Fruit fly (Drosophila melanogaster) whole organism, embryonic: ENCODE data around the gene CG6709.

Source experiments
- Ada2b ChIP-seq: fragments of 200-800 bp; sonication (Bioruptor generic); IDR thresholded peaks from 2 replicates; pipeline ENCODE4 v1.3.6; 2022; ENCODE audit warnings: missing biosample characterization, missing genetic modification characterization
- Aef1 ChIP-seq: fragments of 200-800 bp; sonication (Bioruptor generic); IDR thresholded peaks from 3 replicates; pipeline ENCODE4 v1.3.6; 2022; ENCODE audit warnings: missing biosample characterization, missing genetic modification characterization
- Antp ChIP-seq: fragments of 200-800 bp; sonication (Bioruptor generic); optimal IDR thresholded peaks from 3 replicates; lab custom pipeline; 2016; ENCODE audit warnings: missing biosample characterization, missing genetic modification characterization
- Atf-2 ChIP-seq: fragments of 200-800 bp; sonication (Bioruptor generic); optimal IDR thresholded peaks from 2 replicates; lab custom pipeline; 2016; ENCODE audit warnings: missing biosample characterization, missing genetic modification characterization
- B-H2 ChIP-seq: fragments of 200-800 bp; sonication (Bioruptor generic); optimal IDR thresholded peaks from 2 replicates; lab custom pipeline; 2018; ENCODE audit warnings: missing biosample characterization, mild to moderate bottlenecking, missing genetic modification characterization
- Bdp1 ChIP-seq: fragments of 200-800 bp; sonication (Bioruptor generic); optimal IDR thresholded peaks from 3 replicates; lab custom pipeline; 2016; ENCODE audit warnings: missing biosample characterization, missing genetic modification characterization
- CG10321 ChIP-seq: fragments of 200-800 bp; sonication (Bioruptor generic); IDR thresholded peaks from 2 replicates; pipeline ENCODE4 v1.3.6; 2022; ENCODE audit warnings: missing biosample characterization, missing genetic modification characterization
- CG10959 ChIP-seq: fragments of 200-800 bp; sonication (Bioruptor generic); IDR thresholded peaks from 2 replicates; pipeline ENCODE4 v1.3.6; 2022; ENCODE audit warnings: missing biosample characterization, missing genetic modification characterization
- CG14050 ChIP-seq: fragments of 200-800 bp; sonication (Bioruptor generic); IDR thresholded peaks from 3 replicates; pipeline ENCODE4 v1.3.6; 2022; ENCODE audit warnings: missing biosample characterization, missing genetic modification characterization
- CG17612 ChIP-seq: fragments of 200-800 bp; sonication (Bioruptor generic); IDR thresholded peaks from 2 replicates; pipeline ENCODE4 v1.3.6; 2022; ENCODE audit warnings: missing biosample characterization, missing genetic modification characterization
- CG32532 ChIP-seq: fragments of 200-800 bp; sonication (Bioruptor generic); IDR thresholded peaks from 2 replicates; pipeline ENCODE4 v1.3.6; 2022; ENCODE audit warnings: missing biosample characterization, missing genetic modification characterization
- CG3281 ChIP-seq: fragments of 200-800 bp; sonication (Bioruptor generic); optimal IDR thresholded peaks from 3 replicates; lab custom pipeline; 2017; ENCODE audit warnings: missing biosample characterization, mild to moderate bottlenecking, missing genetic modification characterization
- CG33213 ChIP-seq: fragments of 200-800 bp; sonication (Bioruptor generic); optimal IDR thresholded peaks from 3 replicates; lab custom pipeline; 2016; ENCODE audit warnings: missing biosample characterization, missing genetic modification characterization
- CG4854 ChIP-seq: fragments of 200-800 bp; sonication (Bioruptor generic); optimal IDR thresholded peaks from 2 replicates; lab custom pipeline; 2016; ENCODE audit warnings: missing biosample characterization, missing genetic modification characterization, inconsistent platforms
- CG6254 ChIP-seq: fragments of 200-800 bp; sonication (Bioruptor generic); optimal IDR thresholded peaks from 3 replicates; lab custom pipeline; 2017; ENCODE audit warnings: mild to moderate bottlenecking, missing biosample characterization, missing genetic modification reagents, missing genetic modification characterization
- CG8944 ChIP-seq: fragments of 200-800 bp; sonication (Bioruptor generic); optimal IDR thresholded peaks from 3 replicates; lab custom pipeline; 2016; ENCODE audit warnings: missing biosample characterization, missing genetic modification characterization
- CG9876 ChIP-seq: fragments of 200-800 bp; sonication (Bioruptor generic); optimal IDR thresholded peaks from 2 replicates; lab custom pipeline; 2016; ENCODE audit warnings: missing biosample characterization, missing genetic modification characterization
- Dll ChIP-seq: fragments of 200-800 bp; sonication (Bioruptor generic); IDR thresholded peaks from 4 replicates; pipeline ENCODE4 v1.3.6; 2022; ENCODE audit warnings: missing biosample characterization, missing genetic modification characterization; ENCODE audit not compliant: partially characterized antibody
- Eip74EF ChIP-seq, 2 experiments: fragments of 200-800 bp in 1 of 2; fragments of >200 bp in 1 of 2; sonication (Bioruptor generic) in 1 of 2; optimal IDR thresholded peaks; 2 replicates each; lab custom pipeline; 2017 to 2019; ENCODE audit warnings: missing biosample characterization in 2 of 2, missing genetic modification characterization in 2 of 2, mild to moderate bottlenecking in 1 of 2, moderate library complexity in 1 of 2
- Ets65A ChIP-seq: fragments of 200-800 bp; sonication (Bioruptor generic); peaks from one replicate; lab custom pipeline; 2016; ENCODE audit warnings: missing biosample characterization, missing genetic modification characterization
- HLH54F ChIP-seq: fragments of 200-800 bp; sonication (Bioruptor generic); optimal IDR thresholded peaks from 3 replicates; lab custom pipeline; 2016; ENCODE audit warnings: missing biosample characterization, missing genetic modification characterization
- PHDP ChIP-seq: fragments of 200-800 bp; sonication (Bioruptor generic); optimal IDR thresholded peaks from 3 replicates; lab custom pipeline; 2018; ENCODE audit warnings: missing biosample characterization, mild to moderate bottlenecking, missing genetic modification characterization, moderate library complexity
- Sox102F ChIP-seq: fragments of 200-800 bp; sonication (Bioruptor generic); optimal IDR thresholded peaks from 2 replicates; lab custom pipeline; 2018; ENCODE audit warnings: missing biosample characterization, mild to moderate bottlenecking, missing genetic modification characterization, moderate library complexity
- Taf1 ChIP-seq: fragments of 200-800 bp; sonication (Bioruptor generic); IDR thresholded peaks from 2 replicates; pipeline ENCODE4 v1.3.6; 2022; ENCODE audit warnings: missing biosample characterization, missing genetic modification characterization
- abd-A ChIP-seq: fragments of 200-800 bp; sonication (Bioruptor generic); optimal IDR thresholded peaks from 3 replicates; lab custom pipeline; 2019; ENCODE audit warnings: missing biosample characterization, mild to moderate bottlenecking, missing genetic modification characterization, moderate library complexity
- ac ChIP-seq: fragments of 200-800 bp; sonication (Bioruptor generic); optimal IDR thresholded peaks from 3 replicates; lab custom pipeline; 2017; ENCODE audit warnings: missing biosample characterization, mild to moderate bottlenecking, missing genetic modification characterization
- amos ChIP-seq: fragments of 200-800 bp; sonication (Bioruptor generic); IDR thresholded peaks from 2 replicates; pipeline ENCODE4 v1.3.6; 2022; ENCODE audit warnings: missing biosample characterization, missing genetic modification characterization; ENCODE audit not compliant: partially characterized antibody
- aop ChIP-seq: fragments of 200-800 bp; sonication (Bioruptor generic); IDR thresholded peaks from 2 replicates; pipeline ENCODE4 v1.3.6; 2022; ENCODE audit warnings: missing biosample characterization, missing genetic modification characterization
- ato ChIP-seq: fragments of 200-800 bp; sonication (Bioruptor generic); IDR thresholded peaks from 2 replicates; pipeline ENCODE4 v1.3.6; 2022; ENCODE audit warnings: missing biosample characterization, missing genetic modification characterization; ENCODE audit not compliant: partially characterized antibody
- bcd ChIP-seq: fragments of 200-800 bp; sonication (Bioruptor generic); optimal IDR thresholded peaks from 2 replicates; lab custom pipeline; 2017; ENCODE audit warnings: missing biosample characterization, mild to moderate bottlenecking, missing genetic modification characterization
- chif ChIP-seq, 2 experiments: fragments of 200-800 bp; sonication (Bioruptor generic); optimal IDR thresholded peaks; 3 replicates each; lab custom pipeline; 2016; ENCODE audit warnings: missing biosample characterization in 2 of 2, missing genetic modification characterization in 2 of 2
- cwo ChIP-seq: fragments of 200-800 bp; sonication (Bioruptor generic); optimal IDR thresholded peaks from 3 replicates; lab custom pipeline; 2017; ENCODE audit warnings: missing biosample characterization, missing genetic modification characterization, mild to moderate bottlenecking, moderate library complexity, missing genetic modification reagents
- en ChIP-seq: fragments of 200-800 bp; sonication (Bioruptor generic); optimal IDR thresholded peaks from 2 replicates; lab custom pipeline; 2016; ENCODE audit warnings: missing biosample characterization, missing genetic modification characterization
- esg ChIP-seq: fragments of 200-800 bp; sonication (Bioruptor generic); conservative IDR thresholded peaks from 2 replicates; pipeline ENCODE4 v1.3.6; 2022; ENCODE audit warnings: missing biosample characterization, missing genetic modification characterization
- eyg ChIP-seq: fragments of 200-800 bp; sonication (Bioruptor generic); optimal IDR thresholded peaks from 3 replicates; lab custom pipeline; 2016; ENCODE audit warnings: missing biosample characterization, missing genetic modification characterization
- gem ChIP-seq: fragments of 200-800 bp; sonication (Bioruptor generic); optimal IDR thresholded peaks from 2 replicates; lab custom pipeline; 2019; ENCODE audit warnings: missing biosample characterization, mild to moderate bottlenecking, missing genetic modification characterization, moderate library complexity
- jing ChIP-seq: fragments of 200-800 bp; sonication (Bioruptor generic); optimal IDR thresholded peaks from 2 replicates; lab custom pipeline; 2018; ENCODE audit warnings: missing biosample characterization, mild to moderate bottlenecking, missing genetic modification characterization
- kay ChIP-seq: fragments of 200-800 bp; sonication (Bioruptor generic); optimal IDR thresholded peaks from 2 replicates; lab custom pipeline; 2016; ENCODE audit warnings: missing biosample characterization, missing genetic modification characterization
- klu ChIP-seq: fragments of 200-800 bp; sonication (Bioruptor generic); IDR thresholded peaks from 2 replicates; pipeline ENCODE4 v1.3.6; 2022; ENCODE audit warnings: missing biosample characterization, missing genetic modification characterization
- lab ChIP-seq: fragments of 200-800 bp; sonication (Bioruptor generic); optimal IDR thresholded peaks from 3 replicates; lab custom pipeline; 2017; ENCODE audit warnings: missing biosample characterization, missing genetic modification characterization, mild to moderate bottlenecking, moderate library complexity, missing genetic modification reagents
- luna ChIP-seq: fragments of 200-800 bp; sonication (Bioruptor generic); optimal IDR thresholded peaks from 2 replicates; lab custom pipeline; 2016; ENCODE audit warnings: missing biosample characterization, missing genetic modification characterization
- maf-S ChIP-seq: fragments of 200-800 bp; sonication (Bioruptor generic); optimal IDR thresholded peaks from 2 replicates; lab custom pipeline; 2016; ENCODE audit warnings: missing biosample characterization, missing genetic modification characterization
- mld ChIP-seq: fragments of 200-800 bp; sonication (Bioruptor generic); IDR thresholded peaks from 3 replicates; pipeline ENCODE4 v1.3.6; 2022; ENCODE audit warnings: missing biosample characterization, missing genetic modification characterization; ENCODE audit not compliant: partially characterized antibody
- psq ChIP-seq: fragments of 200-800 bp; sonication (Bioruptor generic); optimal IDR thresholded peaks from 2 replicates; lab custom pipeline; 2017; ENCODE audit warnings: missing biosample characterization, missing genetic modification characterization
- ro ChIP-seq: fragments of 200-800 bp; sonication (Bioruptor generic); IDR thresholded peaks from 2 replicates; pipeline ENCODE4 v1.3.6; 2022; ENCODE audit warnings: missing biosample characterization, missing genetic modification characterization
- sima ChIP-seq: fragments of 200-800 bp; sonication (Bioruptor generic); optimal IDR thresholded peaks from 2 replicates; lab custom pipeline; 2016; ENCODE audit warnings: missing biosample characterization, missing genetic modification characterization
- slou ChIP-seq: fragments of 200-800 bp; sonication (Bioruptor generic); optimal IDR thresholded peaks from 3 replicates; lab custom pipeline; 2016; ENCODE audit warnings: missing biosample characterization, missing genetic modification characterization
- ssp ChIP-seq: fragments of 200-800 bp; sonication (Bioruptor generic); IDR thresholded peaks from 2 replicates; pipeline ENCODE4 v1.3.6; 2022; ENCODE audit warnings: missing biosample characterization, missing genetic modification characterization
- vnd ChIP-seq: fragments of 200-800 bp; sonication (Bioruptor generic); IDR thresholded peaks from 3 replicates; pipeline ENCODE4 v1.3.6; 2022; ENCODE audit warnings: missing biosample characterization, missing genetic modification characterization; ENCODE audit not compliant: partially characterized antibody
- zfh1 ChIP-seq: fragments of 200-800 bp; sonication (Bioruptor generic); IDR thresholded peaks from 3 replicates; pipeline ENCODE4 v1.3.6; 2022; ENCODE audit warnings: missing biosample characterization, missing genetic modification characterization

Gene CG6709

dm6 chr3L:9864275-9865052, 30.1 kb downstream of the CG6709 start, which contains the start of the genes iPLA2-VIA and Ciz1 (continued):
- TF ChIP-seq cwo (no peak), CG14050 (GFP tag; lab: Robert Waterston, UW) (no peak), chif (GFP tag; optimal IDR thresholded peaks at IDR 0.05; lab: Kevin White, UChicago) (no peak), Eip74EF (GFP tag; optimal IDR thresholded peaks at IDR 0.05; lab: Kevin White, UChicago) (no peak), Bdp1 (GFP tag; lab: Kevin White, UChicago) (no peak), bcd (no peak), HLH54F (GFP tag; lab: Kevin White, UChicago) (peak; percentile 1), en (GFP tag; lab: Kevin White, UChicago) (no peak), lab (GFP tag; lab: Kevin White, UChicago) (no peak), CG10321 (GFP tag; lab: Robert Waterston, UW) (no peak), gem (tag; lab: Kevin White, UChicago) (no peak), Ets65A (peak; percentile 94), luna (GFP tag; lab: Kevin White, UChicago) (no peak), CG33213 (peak; percentile 25), jing (GFP tag; lab: Kevin White, UChicago) (no peak), slou (no peak), Ada2b (GFP tag; lab: Robert Waterston, UW) (no peak), CG8944 (no peak), Atf-2 (GFP tag; lab: Kevin White, UChicago) (no peak), abd-A (tag; lab: Kevin White, UChicago) (no peak), Antp (peak; percentile 38), B-H2 (GFP tag; lab: Kevin White, UChicago) (no peak), amos (GFP tag; lab: Robert Waterston, UW) (peak; percentile 71; the same call in 1 of the 2 replicates), Taf1 (no peak), Sox102F (no peak), CG6254 (GFP tag; lab: Kevin White, UChicago) (no peak), maf-S (no peak), eyg (GFP tag; lab: Kevin White, UChicago) (no peak), Dll (GFP tag; lab: Robert Waterston, UW) (peak; percentile 83), CG10959 (no peak), CG4854 (no peak), mld (peak; percentile 32; the same call in 1 of the 3 replicates), ac (no peak), PHDP (tag; lab: Kevin White, UChicago) (no peak), CG32532 (GFP tag; lab: Robert Waterston, UW) (no peak), aop (GFP tag; lab: Robert Waterston, UW) (no peak), ssp (GFP tag; lab: Robert Waterston, UW) (0 out of 2 replicates have a peak, but pooled peaks have one; percentile 11), klu (GFP tag; lab: Robert Waterston, UW) (no peak), ato (0 out of 2 replicates have a peak, but pooled peaks have one; percentile 9), CG9876 (GFP tag; lab: Kevin White, UChicago) (no peak), CG3281 (GFP tag; lab: Kevin White, UChicago) (no peak), ro (GFP tag; lab: Robert Waterston, UW) (no peak), esg (no peak), sima (GFP tag; lab: Kevin White, UChicago) (no peak), zfh1 (GFP tag; lab: Robert Waterston, UW) (no peak), vnd (GFP tag; lab: Robert Waterston, UW) (peak; percentile 74), kay (GFP tag; lab: Kevin White, UChicago) (no peak), CG17612 (GFP tag; lab: Robert Waterston, UW) (no peak), psq (no peak), Aef1 (no peak)
